Fruit fly (Drosophila melanogaster) whole organism, embryonic: ENCODE data around the gene CG7907.

Experiments
- Adf1 ChIP-seq: fragments of 200-800 bp; sonication (Bioruptor generic); IDR thresholded peaks from 2 replicates; pipeline ENCODE4 v1.3.6; 2022; ENCODE audit warnings: missing biosample characterization, missing genetic modification characterization
- Asciz ChIP-seq: fragments of 200-800 bp; sonication (Bioruptor generic); optimal IDR thresholded peaks from 2 replicates; lab custom pipeline; 2017; ENCODE audit warnings: missing biosample characterization, mild to moderate bottlenecking, missing genetic modification characterization, missing genetic modification reagents
- B-H2 ChIP-seq: fragments of 200-800 bp; sonication (Bioruptor generic); optimal IDR thresholded peaks from 2 replicates; lab custom pipeline; 2018; ENCODE audit warnings: missing biosample characterization, mild to moderate bottlenecking, missing genetic modification characterization
- CG10147 ChIP-seq: fragments of 200-800 bp; sonication (Bioruptor generic); optimal IDR thresholded peaks from 2 replicates; lab custom pipeline; 2019; ENCODE audit warnings: missing biosample characterization, mild to moderate bottlenecking, missing genetic modification characterization, moderate library complexity
- CG10366 ChIP-seq: fragments of 200-800 bp; sonication (Bioruptor generic); IDR thresholded peaks from 2 replicates; pipeline ENCODE4 v1.3.6; 2022; ENCODE audit warnings: missing biosample characterization, missing genetic modification characterization
- CG10543 ChIP-seq: fragments of 200-800 bp; sonication (Bioruptor generic); optimal IDR thresholded peaks from 3 replicates; lab custom pipeline; 2017; ENCODE audit warnings: missing biosample characterization, mild to moderate bottlenecking, missing genetic modification characterization, moderate library complexity
- CG11093 ChIP-seq: fragments of 200-800 bp; sonication (Bioruptor generic); IDR thresholded peaks from 3 replicates; pipeline ENCODE4 v1.3.6; 2022; ENCODE audit warnings: missing biosample characterization, missing genetic modification characterization
- CG13123 ChIP-seq: fragments of 200-800 bp; sonication (Bioruptor generic); optimal IDR thresholded peaks from 2 replicates; lab custom pipeline; 2016; ENCODE audit warnings: missing biosample characterization, missing genetic modification characterization
- CG14860 ChIP-seq: fragments of 200-800 bp; sonication (Bioruptor generic); IDR thresholded peaks from 3 replicates; pipeline ENCODE4 v1.3.6; 2022; ENCODE audit warnings: missing biosample characterization, missing genetic modification characterization; ENCODE audit not compliant: partially characterized antibody
- CG15073 ChIP-seq: fragments of 200-800 bp; sonication (Bioruptor generic); optimal IDR thresholded peaks from 2 replicates; lab custom pipeline; 2016; ENCODE audit warnings: missing biosample characterization, missing genetic modification characterization
- CG17361 ChIP-seq: fragments of 200-800 bp; sonication (Bioruptor generic); IDR thresholded peaks from 3 replicates; pipeline ENCODE4 v1.3.6; 2022; ENCODE audit warnings: missing biosample characterization, missing genetic modification characterization
- CG18764 ChIP-seq: fragments of 200-800 bp; sonication (Bioruptor generic); optimal IDR thresholded peaks from 3 replicates; lab custom pipeline; 2016; ENCODE audit warnings: missing biosample characterization, missing genetic modification characterization
- CG2120 ChIP-seq: fragments of 200-800 bp; sonication (Bioruptor generic); optimal IDR thresholded peaks from 3 replicates; lab custom pipeline; 2016; ENCODE audit warnings: missing biosample characterization, missing genetic modification characterization
- CG2129 ChIP-seq: fragments of 200-800 bp; sonication (Bioruptor generic); IDR thresholded peaks from 2 replicates; pipeline ENCODE4 v1.3.6; 2022; ENCODE audit warnings: missing biosample characterization, missing genetic modification characterization; ENCODE audit not compliant: partially characterized antibody
- CG2875 ChIP-seq: fragments of 200-800 bp; sonication (Bioruptor generic); optimal IDR thresholded peaks from 2 replicates; lab custom pipeline; 2017; ENCODE audit warnings: missing biosample characterization, mild to moderate bottlenecking, missing genetic modification characterization, missing genetic modification reagents
- CG6654 ChIP-seq: fragments of 200-800 bp; sonication (Bioruptor generic); optimal IDR thresholded peaks from 2 replicates; lab custom pipeline; 2017; ENCODE audit warnings: missing biosample characterization, mild to moderate bottlenecking, missing genetic modification characterization
- CG7357 ChIP-seq: fragments of 200-800 bp; sonication (Bioruptor generic); IDR thresholded peaks from 3 replicates; pipeline ENCODE4 v1.3.6; 2022; ENCODE audit warnings: missing biosample characterization, missing genetic modification characterization
- CG7963 ChIP-seq: fragments of 200-800 bp; sonication (Bioruptor generic); IDR thresholded peaks from 3 replicates; pipeline ENCODE4 v1.3.6; 2022; ENCODE audit warnings: missing biosample characterization, missing genetic modification characterization; ENCODE audit not compliant: partially characterized antibody
- CG8089 ChIP-seq: fragments of 200-800 bp; sonication (Bioruptor generic); optimal IDR thresholded peaks from 3 replicates; lab custom pipeline; 2016; ENCODE audit warnings: missing biosample characterization, missing genetic modification characterization
- CG9932 ChIP-seq: fragments of 200-800 bp; sonication (Bioruptor generic); IDR thresholded peaks from 2 replicates; pipeline ENCODE4 v1.3.6; 2022; ENCODE audit warnings: missing biosample characterization, missing genetic modification characterization
- CoRest ChIP-seq: fragments of 200-800 bp; sonication (Bioruptor generic); optimal IDR thresholded peaks from 3 replicates; lab custom pipeline; 2018; ENCODE audit warnings: missing biosample characterization, mild to moderate bottlenecking, missing genetic modification characterization, moderate library complexity
- D19A ChIP-seq: fragments of 200-800 bp; optimal IDR thresholded peaks from 3 replicates; lab custom pipeline; 2019; ENCODE audit warnings: missing biosample characterization, mild to moderate bottlenecking, missing genetic modification characterization, moderate library complexity
- Dip3 ChIP-seq: fragments of 200-800 bp; sonication (Bioruptor generic); optimal IDR thresholded peaks from 3 replicates; lab custom pipeline; 2016; ENCODE audit warnings: missing biosample characterization, missing genetic modification characterization
- H15 ChIP-seq: fragments of 200-800 bp; sonication (Bioruptor generic); IDR thresholded peaks from 3 replicates; pipeline ENCODE4 v1.3.6; 2022; ENCODE audit warnings: missing biosample characterization, missing genetic modification characterization
- Hr39 ChIP-seq: fragments of >200 bp; optimal IDR thresholded peaks from 2 replicates; lab custom pipeline; 2017
- Hr51 ChIP-seq, 2 experiments: fragments of 200-800 bp; sonication (Bioruptor generic); optimal IDR thresholded peaks; 2 replicates in 1 of 2; 3 replicates in 1 of 2; lab custom pipeline; 2016 to 2018; ENCODE audit warnings: missing biosample characterization in 2 of 2, missing genetic modification characterization in 2 of 2, mild to moderate bottlenecking in 1 of 2, moderate library complexity in 1 of 2
- Hsf ChIP-seq: fragments of 200-800 bp; sonication (Bioruptor generic); optimal IDR thresholded peaks from 3 replicates; lab custom pipeline; 2016; ENCODE audit warnings: missing biosample characterization, missing genetic modification characterization
- MBD-R2 ChIP-seq: fragments of 200-800 bp; sonication (Bioruptor generic); IDR thresholded peaks from 2 replicates; pipeline ENCODE4 v1.3.6; 2022; ENCODE audit warnings: missing biosample characterization, missing genetic modification characterization
- MESR4 ChIP-seq: fragments of 200-800 bp; sonication (Bioruptor generic); optimal IDR thresholded peaks from 2 replicates; lab custom pipeline; 2018; ENCODE audit warnings: missing biosample characterization, mild to moderate bottlenecking, missing genetic modification characterization, moderate library complexity
- NC2α ChIP-seq: fragments of 200-800 bp; sonication (Bioruptor generic); optimal IDR thresholded peaks from 2 replicates; lab custom pipeline; 2016; ENCODE audit warnings: missing biosample characterization, missing genetic modification characterization
- Sox102F ChIP-seq: fragments of 200-800 bp; sonication (Bioruptor generic); optimal IDR thresholded peaks from 2 replicates; lab custom pipeline; 2018; ENCODE audit warnings: missing biosample characterization, mild to moderate bottlenecking, missing genetic modification characterization, moderate library complexity
- TFAM ChIP-seq: fragments of 200-800 bp; sonication (Bioruptor generic); optimal IDR thresholded peaks from 2 replicates; lab custom pipeline; 2017; ENCODE audit warnings: missing biosample characterization, missing genetic modification characterization, inconsistent platforms
- ase ChIP-seq: fragments of 200-800 bp; sonication (Bioruptor generic); IDR thresholded peaks from 3 replicates; pipeline ENCODE4 v1.3.6; 2022; ENCODE audit warnings: missing biosample characterization, missing genetic modification characterization
- ato ChIP-seq: fragments of 200-800 bp; sonication (Bioruptor generic); IDR thresholded peaks from 2 replicates; pipeline ENCODE4 v1.3.6; 2022; ENCODE audit warnings: missing biosample characterization, missing genetic modification characterization; ENCODE audit not compliant: partially characterized antibody
- btn ChIP-seq: fragments of 200-800 bp; sonication (Bioruptor generic); optimal IDR thresholded peaks from 2 replicates; lab custom pipeline; 2016; ENCODE audit warnings: missing biosample characterization, missing genetic modification characterization
- cg ChIP-seq: fragments of 200-800 bp; sonication (Bioruptor generic); optimal IDR thresholded peaks from 3 replicates; lab custom pipeline; 2019; ENCODE audit warnings: missing biosample characterization, mild to moderate bottlenecking, missing genetic modification characterization, moderate library complexity
- chn ChIP-seq: fragments of 200-800 bp; sonication (Bioruptor generic); optimal IDR thresholded peaks from 2 replicates; lab custom pipeline; 2016; ENCODE audit warnings: missing biosample characterization, missing genetic modification characterization
- ci ChIP-seq: fragments of 200-800 bp; sonication (Bioruptor generic); IDR thresholded peaks from 3 replicates; pipeline ENCODE4 v1.3.6; 2022; ENCODE audit warnings: missing biosample characterization, missing genetic modification characterization
- dimm ChIP-seq: fragments of 200-800 bp; sonication (Bioruptor generic); IDR thresholded peaks from 2 replicates; pipeline ENCODE4 v1.3.6; 2022; ENCODE audit warnings: missing biosample characterization, missing genetic modification characterization
- dm ChIP-seq: fragments of 200-800 bp; sonication (Bioruptor generic); optimal IDR thresholded peaks from 3 replicates; lab custom pipeline; 2016; ENCODE audit warnings: missing biosample characterization, missing genetic modification characterization
- fru ChIP-seq: fragments of >200 bp; optimal IDR thresholded peaks from 2 replicates; lab custom pipeline; 2017
- ftz-f1 ChIP-seq: fragments of 200-800 bp; sonication (Bioruptor generic); optimal IDR thresholded peaks from 2 replicates; lab custom pipeline; 2016; ENCODE audit warnings: missing biosample characterization, missing genetic modification characterization
- gem ChIP-seq: fragments of 200-800 bp; sonication (Bioruptor generic); optimal IDR thresholded peaks from 2 replicates; lab custom pipeline; 2019; ENCODE audit warnings: missing biosample characterization, mild to moderate bottlenecking, missing genetic modification characterization, moderate library complexity
- ham ChIP-seq: fragments of 200-800 bp; sonication (Bioruptor generic); IDR thresholded peaks from 2 replicates; pipeline ENCODE4 v1.3.6; 2022; ENCODE audit warnings: missing biosample characterization, missing genetic modification characterization
- nau ChIP-seq: fragments of 200-800 bp; sonication (Bioruptor generic); optimal IDR thresholded peaks from 3 replicates; lab custom pipeline; 2017; ENCODE audit warnings: missing biosample characterization, mild to moderate bottlenecking, missing genetic modification characterization, missing genetic modification reagents
- nom ChIP-seq: fragments of 200-800 bp; sonication (Bioruptor generic); optimal IDR thresholded peaks from 2 replicates; lab custom pipeline; 2017; ENCODE audit warnings: missing biosample characterization, missing genetic modification characterization, mild to moderate bottlenecking, moderate library complexity, missing genetic modification reagents
- psq ChIP-seq: fragments of 200-800 bp; sonication (Bioruptor generic); optimal IDR thresholded peaks from 2 replicates; lab custom pipeline; 2017; ENCODE audit warnings: missing biosample characterization, missing genetic modification characterization
- seq ChIP-seq: fragments of 200-800 bp; sonication (Bioruptor generic); IDR thresholded peaks from 2 replicates; pipeline ENCODE4 v1.3.6; 2022; ENCODE audit warnings: missing biosample characterization, missing genetic modification characterization
- trh ChIP-seq: fragments of 200-800 bp; sonication (Bioruptor generic); optimal IDR thresholded peaks from 2 replicates; lab custom pipeline; 2016; ENCODE audit warnings: missing biosample characterization, missing genetic modification characterization
- vnd ChIP-seq: fragments of 200-800 bp; sonication (Bioruptor generic); IDR thresholded peaks from 3 replicates; pipeline ENCODE4 v1.3.6; 2022; ENCODE audit warnings: missing biosample characterization, missing genetic modification characterization; ENCODE audit not compliant: partially characterized antibody
- wor ChIP-seq: fragments of 200-800 bp; sonication (Bioruptor generic); IDR thresholded peaks from 2 replicates; pipeline ENCODE4 v1.3.6; 2022; ENCODE audit warnings: missing biosample characterization, missing genetic modification characterization

CG7907 gene

dm6 chr3R:21378595-21378994 lies 24.9 kb upstream of the CG7907 start, which contains the start of gene tin (continued):
- TF ChIP-seq nau (GFP tag; lab: Kevin White, UChicago) (peak; percentile 86), ato (GFP tag; lab: Robert Waterston, UW) (peak; percentile 45; the same call in 1 of the 2 replicates), ase (peak; percentile 93), CG8089 (GFP tag; lab: Kevin White, UChicago) (no peak), gem (tag; lab: Kevin White, UChicago) (peak; percentile 96), Hr39 (lab: Kevin White, UChicago) (no peak), trh (GFP tag; lab: Kevin White, UChicago) (peak; percentile 55), CG11093 (GFP tag; lab: Robert Waterston, UW) (peak; percentile 87), psq (GFP tag; lab: Kevin White, UChicago) (peak; percentile 62), ham (peak; percentile 60; the same call in 1 of the 2 replicates), CG9932 (GFP tag; lab: Robert Waterston, UW) (peak; percentile 88), CG13123 (GFP tag; lab: Kevin White, UChicago) (peak; percentile 83), D19A (peak; percentile 92), CG10366 (GFP tag; lab: Robert Waterston, UW) (peak; percentile 94), MESR4 (GFP tag; lab: Kevin White, UChicago) (peak; percentile 42), dimm (peak; percentile 86), dm (GFP tag; lab: Kevin White, UChicago) (no peak), H15 (GFP tag; lab: Robert Waterston, UW) (peak; percentile 96), CG2120 (peak; percentile 76), Hsf (peak; percentile 71), CG7357 (peak; percentile 83), CG17361 (GFP tag; lab: Robert Waterston, UW) (peak; percentile 91), Hr51 (GFP tag; optimal IDR thresholded peaks at IDR 0.05; lab: Kevin White, UChicago) (peak; percentile 58 to 91), CG14860 (GFP tag; lab: Robert Waterston, UW) (peak; percentile 14; the same call in 1 of the 3 replicates), CG2129 (GFP tag; lab: Robert Waterston, UW) (peak; percentile 66), Asciz (GFP tag; lab: Kevin White, UChicago) (peak; percentile 89), MBD-R2 (peak; percentile 83), ci (GFP tag; lab: Robert Waterston, UW) (peak; percentile 99), Dip3 (GFP tag; lab: Kevin White, UChicago) (peak; percentile 24), CG18764 (GFP tag; lab: Kevin White, UChicago) (peak; percentile 75), Sox102F (peak; percentile 93), TFAM (GFP tag; lab: Kevin White, UChicago) (peak; percentile 37), vnd (GFP tag; lab: Robert Waterston, UW) (peak; percentile 67), CoRest (peak; percentile 93), CG6654 (GFP tag; lab: Kevin White, UChicago) (peak; percentile 55), wor (peak; percentile 90), NC2α (no peak), nom (peak; percentile 86), cg (peak; percentile 84), btn (GFP tag; lab: Kevin White, UChicago) (no peak), B-H2 (GFP tag; lab: Kevin White, UChicago) (peak; percentile 74), seq (GFP tag; lab: Robert Waterston, UW) (peak; percentile 95), CG10147 (GFP tag; lab: Kevin White, UChicago) (peak; percentile 79), Adf1 (GFP tag; lab: Robert Waterston, UW) (peak; percentile 81), CG7963 (GFP tag; lab: Robert Waterston, UW) (0 out of 3 replicates have a peak, but pooled peaks have one; percentile 8), ftz-f1 (GFP tag; lab: Kevin White, UChicago) (peak; percentile 59), CG2875 (GFP tag; lab: Kevin White, UChicago) (peak; percentile 90), CG10543 (peak; percentile 76), chn (GFP tag; lab: Kevin White, UChicago) (peak; percentile 76), CG15073 (GFP tag; lab: Kevin White, UChicago) (peak; percentile 26), fru (lab: Kevin White, UChicago) (no peak)
